Fruit fly (Drosophila melanogaster): ENCODE measurements around the gene CG9806.
A peak's percentile ranks its signal among the peaks of the same experiment; 100 is the strongest.

CG9806 gene

DNA sequence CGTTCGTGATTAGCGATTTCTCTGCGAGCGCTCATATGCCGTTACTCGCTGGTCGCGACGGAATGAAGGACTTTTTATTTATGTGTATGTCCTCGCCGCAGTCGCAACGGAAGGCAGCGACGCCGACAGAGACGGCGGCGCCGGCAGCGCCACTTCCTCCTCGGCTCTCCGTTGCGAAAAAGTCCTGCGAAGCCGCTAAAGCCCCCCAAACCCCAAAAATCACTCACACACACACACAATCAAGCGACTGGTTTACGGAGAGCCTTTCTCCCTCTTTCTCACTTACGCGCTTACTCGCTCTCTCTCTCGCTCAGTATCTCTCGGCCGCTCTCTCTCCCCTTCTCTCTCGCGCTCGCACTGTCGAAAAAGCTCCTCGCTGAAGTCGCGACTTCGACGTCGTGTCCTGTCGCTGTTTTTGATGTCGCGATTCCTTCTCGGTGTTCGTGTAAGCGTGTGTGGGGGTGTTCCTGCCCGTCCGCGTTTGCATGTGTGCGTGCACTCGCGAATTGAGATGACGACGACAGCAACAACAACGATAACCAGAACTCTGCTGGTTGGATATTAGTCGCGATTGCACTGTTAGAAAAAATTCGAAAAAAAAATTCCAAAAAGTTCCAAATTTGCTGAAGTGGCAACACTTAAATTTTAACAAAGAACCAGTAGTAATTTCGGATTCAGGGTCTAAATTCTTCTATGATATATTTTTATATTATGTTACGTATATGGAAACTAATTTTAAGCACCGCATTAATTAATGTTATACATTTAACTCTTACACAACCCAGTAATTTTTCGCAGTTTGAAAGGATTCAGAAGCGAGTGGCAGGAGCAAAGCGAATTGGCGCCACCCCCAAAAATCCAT is 6.5 kb downstream of the CG9806 start, which contains the start of gene CG43347 (continued):
- TF ChIP-seq CG18619 (GFP tag; optimal IDR thresholded peaks at IDR 0.05) (peak; percentile 76), Xrp1 (GFP tag; IDR thresholded peaks at IDR 0.05) (peak; percentile 65), lov (optimal IDR thresholded peaks at IDR 0.05) (no peak), lov (GFP tag; IDR thresholded peaks at IDR 0.05) (no peak), CG5245 (GFP tag; optimal IDR thresholded peaks at IDR 0.05) (no peak), CG17328 (GFP tag; IDR thresholded peaks at IDR 0.05) (peak; percentile 48), sens (GFP tag) (peak; percentile 79), CG10321 (GFP tag; IDR thresholded peaks at IDR 0.05) (no peak), Hr78 (GFP tag; optimal IDR thresholded peaks at IDR 0.05) (peak in 1 of 2 experiments; percentile 21), Hmx (GFP tag; optimal IDR thresholded peaks at IDR 0.05) (no peak), Gug (GFP tag; IDR thresholded peaks at IDR 0.05) (no peak), z (GFP tag; IDR thresholded peaks at IDR 0.05) (no peak), sisA (GFP tag; IDR thresholded peaks at IDR 0.05) (peak; percentile 56), trem (tag; optimal IDR thresholded peaks at IDR 0.05) (peak; percentile 11), CG12391 (tag; optimal IDR thresholded peaks at IDR 0.05) (peak; percentile 73), pros (GFP tag; optimal IDR thresholded peaks at IDR 0.05) (no peak), CG11560 (tag; IDR thresholded peaks at IDR 0.05) (peak; percentile 39; the same call in 1 of the 3 replicates), CG4854 (GFP tag; optimal IDR thresholded peaks at IDR 0.05) (peak; percentile 6), CG9727 (GFP tag; optimal IDR thresholded peaks at IDR 0.05) (peak; percentile 73), CG34422 (GFP tag; IDR thresholded peaks at IDR 0.05) (no peak), pb (GFP tag; optimal IDR thresholded peaks at IDR 0.05) (no peak), CG8944 (GFP tag; optimal IDR thresholded peaks at IDR 0.05) (no peak), CG16863 (GFP tag; optimal IDR thresholded peaks at IDR 0.05) (no peak), CG6765 (GFP tag; optimal IDR thresholded peaks at IDR 0.05) (peak; percentile 61), gem (tag; optimal IDR thresholded peaks at IDR 0.05) (peak; percentile 83), Trl (optimal IDR thresholded peaks at IDR 0.05) (peak; percentile 58 to 70), Trl (GFP tag; optimal IDR thresholded peaks at IDR 0.05) (no peak), chinmo (GFP tag; IDR thresholded peaks at IDR 0.05; ENCODE audit: partially characterized antibody) (no peak), CG4820 (GFP tag; optimal IDR thresholded peaks at IDR 0.05) (peak; percentile 41), en (GFP tag; optimal IDR thresholded peaks at IDR 0.05) (no peak), CG3995 (GFP tag; optimal IDR thresholded peaks at IDR 0.05) (no peak), her (GFP tag; optimal IDR thresholded peaks at IDR 0.05) (no peak), CG15514 (GFP tag; optimal IDR thresholded peaks at IDR 0.05) (peak; percentile 59), pnt (GFP tag; optimal IDR thresholded peaks at IDR 0.05) (no peak), Jarid2 (GFP tag; optimal IDR thresholded peaks at IDR 0.05) (peak; percentile 16), salm (tag; optimal IDR thresholded peaks at IDR 0.05) (peak; percentile 29), tap (tag; optimal IDR thresholded peaks at IDR 0.05) (peak; percentile 46), CoRest (tag; optimal IDR thresholded peaks at IDR 0.05) (peak; percentile 81), HLH4C (GFP tag; IDR thresholded peaks at IDR 0.05; ENCODE audit: partially characterized antibody) (no peak), rib (GFP tag; IDR thresholded peaks at IDR 0.05) (no peak), amos (GFP tag; IDR thresholded peaks at IDR 0.05; ENCODE audit: partially characterized antibody) (no peak), CG1647 (GFP tag; optimal IDR thresholded peaks at IDR 0.05) (no peak), Dbx (GFP tag; IDR thresholded peaks at IDR 0.05) (peak; percentile 59; the same call in 2 of the 3 replicates), CG12299 (tag; optimal IDR thresholded peaks at IDR 0.05) (peak; percentile 69), org-1 (GFP tag; optimal IDR thresholded peaks at IDR 0.05) (peak; percentile 69), CG12155 (GFP tag; optimal IDR thresholded peaks at IDR 0.05) (no peak), CG6254 (GFP tag; optimal IDR thresholded peaks at IDR 0.05) (peak; percentile 13), Hr51 (GFP tag; optimal IDR thresholded peaks at IDR 0.05) (peak in 1 of 2 experiments; percentile 81), grau (tag; optimal IDR thresholded peaks at IDR 0.05) (peak; percentile 80)
